Worm (Caenorhabditis elegans) whole organism, young adult: Measurements from ENCODE around the gene dolk-1.
A peak's percentile ranks its signal among the peaks of the same experiment; 100 is the strongest.

ENCODE experiments used
- C17E4.6 ChIP-seq: fragments of 200-800 bp; sonication (Bioruptor generic); IDR thresholded peaks from 2 replicates; pipeline ENCODE4 v1.3.6; 2022; ENCODE audit warnings: missing genetic modification reagents, missing genetic modification characterization, missing compliant biosample characterization
- F22D6.2 ChIP-seq: sonication (generic microtip); optimal IDR thresholded peaks from 2 replicates; lab custom pipeline; 2016; ENCODE audit warnings: mild to moderate bottlenecking, missing genetic modification characterization, missing compliant biosample characterization
- F23B12.7 ChIP-seq: sonication (generic microtip); optimal IDR thresholded peaks from 2 replicates; lab custom pipeline; 2017; ENCODE audit warnings: missing genetic modification characterization, mild to moderate bottlenecking, missing compliant biosample characterization, antibody characterized with exemption, moderate library complexity; ENCODE audit not compliant: insufficient read depth
- F33H1.4 ChIP-seq: fragments of 200-800 bp; sonication (Bioruptor generic); IDR thresholded peaks from 2 replicates; pipeline ENCODE4 v1.3.6; 2022; ENCODE audit warnings: missing genetic modification reagents, missing genetic modification characterization, missing compliant biosample characterization
- F37B4.10 ChIP-seq: fragments of 200-800 bp; sonication (Bioruptor generic); IDR thresholded peaks from 2 replicates; pipeline ENCODE4 v1.3.6; 2022; ENCODE audit warnings: missing genetic modification characterization, missing compliant biosample characterization
- F49E8.2 ChIP-seq: sonication (generic microtip); optimal IDR thresholded peaks from 3 replicates; lab custom pipeline; 2017; ENCODE audit warnings: missing genetic modification characterization, mild to moderate bottlenecking, missing compliant biosample characterization, antibody characterized with exemption, moderate library complexity; ENCODE audit not compliant: insufficient read depth
- F52B5.7 ChIP-seq: sonication (generic microtip); optimal IDR thresholded peaks from 2 replicates; lab custom pipeline; 2016; ENCODE audit warnings: mild to moderate bottlenecking, missing genetic modification characterization, missing compliant biosample characterization
- F57C9.4 ChIP-seq: sonication (generic microtip); optimal IDR thresholded peaks from 2 replicates; lab custom pipeline; 2017; ENCODE audit warnings: mild to moderate bottlenecking, missing genetic modification characterization, missing compliant biosample characterization
- T07F8.4 ChIP-seq: sonication (generic microtip); optimal IDR thresholded peaks from 2 replicates; lab custom pipeline; 2016; ENCODE audit warnings: mild to moderate bottlenecking, missing genetic modification characterization, moderate library complexity, missing compliant biosample characterization
- Y95B8A.8 ChIP-seq: fragments of 200-800 bp; sonication (Bioruptor generic); IDR thresholded peaks from 2 replicates; pipeline ENCODE4 v1.3.6; 2022; ENCODE audit warnings: missing genetic modification reagents, missing genetic modification characterization, missing compliant biosample characterization
- athp-1 ChIP-seq: sonication (generic microtip); optimal IDR thresholded peaks from 2 replicates; lab custom pipeline; 2017; ENCODE audit warnings: mild to moderate bottlenecking, missing genetic modification characterization, missing compliant biosample characterization
- bed-2 ChIP-seq: fragments of 200-800 bp; sonication (Bioruptor generic); IDR thresholded peaks from 2 replicates; pipeline ENCODE4 v1.3.6; 2022; ENCODE audit warnings: missing genetic modification reagents, missing genetic modification characterization, missing compliant biosample characterization
- ccch-3 ChIP-seq: fragments of 200-800 bp; sonication (Bioruptor generic); optimal IDR thresholded peaks from 2 replicates; lab custom pipeline; 2018; ENCODE audit warnings: mild to moderate bottlenecking, missing genetic modification characterization, missing compliant biosample characterization
- cebp-1 ChIP-seq, 2 experiments: fragments of 200-800 bp in 1 of 2; sonication (Bioruptor generic) in 1 of 2; sonication (generic microtip) in 1 of 2; IDR thresholded peaks in 1 of 2; optimal IDR thresholded peaks in 1 of 2; 2 replicates each; pipeline versions ENCODE4 v1.3.6 to Lab custom; 2017 to 2022; ENCODE audit warnings: missing compliant biosample characterization in 2 of 2, missing genetic modification characterization in 2 of 2, mild to moderate bottlenecking in 1 of 2, missing genetic modification reagents in 1 of 2, moderate library complexity in 1 of 2
- cebp-2 ChIP-seq: fragments of 200-800 bp; sonication (Bioruptor generic); IDR thresholded peaks from 2 replicates; pipeline ENCODE4 v1.3.6; 2022; ENCODE audit warnings: missing genetic modification characterization, missing compliant biosample characterization
- ceh-100 ChIP-seq: fragments of 200-800 bp; sonication (Bioruptor generic); IDR thresholded peaks from 2 replicates; pipeline ENCODE4 v1.3.6; 2022; ENCODE audit warnings: missing genetic modification reagents, missing genetic modification characterization, missing compliant biosample characterization
- ceh-27 ChIP-seq: fragments of 200-800 bp; sonication (Bioruptor generic); optimal IDR thresholded peaks from 2 replicates; lab custom pipeline; 2018; ENCODE audit warnings: mild to moderate bottlenecking, missing genetic modification characterization, moderate library complexity, missing compliant biosample characterization
- ceh-91 ChIP-seq: fragments of 200-800 bp; sonication (Bioruptor generic); IDR thresholded peaks from 2 replicates; pipeline ENCODE4 v1.3.6; 2022; ENCODE audit warnings: missing genetic modification reagents, missing genetic modification characterization, missing compliant biosample characterization
- egl-44 ChIP-seq: fragments of 200-800 bp; sonication (Bioruptor generic); IDR thresholded peaks from 2 replicates; pipeline ENCODE4 v1.3.6; 2022; ENCODE audit warnings: missing genetic modification reagents, missing genetic modification characterization, missing compliant biosample characterization
- egrh-3 ChIP-seq: fragments of 200-800 bp; sonication (Bioruptor generic); IDR thresholded peaks from 2 replicates; pipeline ENCODE4 v1.3.6; 2022; ENCODE audit warnings: missing genetic modification reagents, missing genetic modification characterization, missing compliant biosample characterization
- him-1 ChIP-seq: sonication (generic microtip); optimal IDR thresholded peaks from 2 replicates; lab custom pipeline; 2016; ENCODE audit warnings: missing genotype, missing genetic modification reagents, missing genetic modification characterization, missing compliant biosample characterization
- hlh-26 ChIP-seq: fragments of 200-800 bp; sonication (Bioruptor generic); conservative IDR thresholded peaks from 2 replicates; pipeline ENCODE4 v1.3.6; 2022; ENCODE audit warnings: missing genetic modification reagents, missing genetic modification characterization, missing compliant biosample characterization
- hmg-20 ChIP-seq: fragments of 200-800 bp; sonication (Bioruptor generic); IDR thresholded peaks from 2 replicates; pipeline ENCODE4 v1.3.6; 2022; ENCODE audit warnings: missing genetic modification reagents, missing genetic modification characterization, missing compliant biosample characterization
- lsl-1 ChIP-seq: fragments of 200-800 bp; sonication (Bioruptor generic); optimal IDR thresholded peaks from 2 replicates; lab custom pipeline; 2018; ENCODE audit warnings: mild to moderate bottlenecking, missing genetic modification characterization, moderate library complexity, missing compliant biosample characterization
- madf-6 ChIP-seq: fragments of 200-800 bp; sonication (Bioruptor generic); IDR thresholded peaks from 2 replicates; pipeline ENCODE4 v1.3.6; 2022; ENCODE audit warnings: missing genetic modification reagents, missing genetic modification characterization, missing compliant biosample characterization
- mcd-1 ChIP-seq: fragments of 200-800 bp; sonication (Bioruptor generic); IDR thresholded peaks from 2 replicates; pipeline ENCODE4 v1.3.6; 2022; ENCODE audit warnings: missing genetic modification reagents, missing genetic modification characterization, missing compliant biosample characterization
- mes-4 ChIP-seq: sonication (generic microtip); optimal IDR thresholded peaks from 2 replicates; lab custom pipeline; 2016; ENCODE audit warnings: missing genotype, missing genetic modification characterization, missing compliant biosample characterization
- nfyb-1 ChIP-seq: fragments of 200-800 bp; sonication (Bioruptor generic); IDR thresholded peaks from 2 replicates; pipeline ENCODE4 v1.3.6; 2022; ENCODE audit warnings: missing genetic modification reagents, missing genetic modification characterization, missing compliant biosample characterization
- nhr-120 ChIP-seq: fragments of 200-800 bp; sonication (Bioruptor generic); IDR thresholded peaks from 2 replicates; pipeline ENCODE4 v1.3.6; 2022; ENCODE audit warnings: missing genetic modification characterization, missing compliant biosample characterization
- nhr-27 ChIP-seq: fragments of 200-800 bp; sonication (Bioruptor generic); optimal IDR thresholded peaks from 2 replicates; lab custom pipeline; 2018; ENCODE audit warnings: mild to moderate bottlenecking, missing genetic modification characterization, moderate library complexity, missing compliant biosample characterization
- nhr-80 ChIP-seq: sonication (generic microtip); optimal IDR thresholded peaks from 2 replicates; lab custom pipeline; 2016; ENCODE audit warnings: missing genetic modification characterization, missing compliant biosample characterization
- pbrm-1 ChIP-seq: fragments of 200-800 bp; sonication (Bioruptor generic); IDR thresholded peaks from 2 replicates; pipeline ENCODE4 v1.3.6; 2022; ENCODE audit warnings: missing genetic modification reagents, missing genetic modification characterization, missing compliant biosample characterization
- repo-1 ChIP-seq: sonication (generic microtip); optimal IDR thresholded peaks from 2 replicates; lab custom pipeline; 2017; ENCODE audit warnings: mild to moderate bottlenecking, missing genetic modification characterization, missing compliant biosample characterization
- sdz-38 ChIP-seq: sonication (generic microtip); optimal IDR thresholded peaks from 2 replicates; lab custom pipeline; 2016; ENCODE audit warnings: missing genotype, missing genetic modification characterization, missing compliant biosample characterization
- unc-130 ChIP-seq: sonication (generic microtip); optimal IDR thresholded peaks from 2 replicates; lab custom pipeline; 2016; ENCODE audit warnings: missing genetic modification reagents, missing genetic modification characterization, missing compliant biosample characterization
- xnd-1 ChIP-seq: sonication (generic microtip); optimal IDR thresholded peaks from 2 replicates; lab custom pipeline; 2016; ENCODE audit warnings: missing genotype, missing genetic modification reagents, missing genetic modification characterization, missing compliant biosample characterization
- zfh-2 ChIP-seq: fragments of 200-800 bp; sonication (Bioruptor generic); conservative IDR thresholded peaks from 2 replicates; pipeline ENCODE4 v1.3.6; 2022; ENCODE audit warnings: missing genetic modification reagents, missing genetic modification characterization, missing compliant biosample characterization
- zim-3 ChIP-seq: sonication (generic microtip); optimal IDR thresholded peaks from 2 replicates; lab custom pipeline; 2017; ENCODE audit warnings: mild to moderate bottlenecking, missing genetic modification characterization, moderate library complexity, missing compliant biosample characterization
- ztf-18 ChIP-seq: sonication (generic microtip); optimal IDR thresholded peaks from 2 replicates; lab custom pipeline; 2016; ENCODE audit warnings: missing genotype, mild to moderate bottlenecking, missing genetic modification characterization, missing compliant biosample characterization

Gene dolk-1

ce11 chrIII:11960080-11960479 is 26.6 kb upstream of the dolk-1 start, which contains the start of gene top-3:
Gene top-3, minus strand, starts transcription at chrIII:11960180.
- TF ChIP-seq lsl-1 (GFP tag; lab: Kevin White, UChicago), result no peak
- TF ChIP-seq ceh-100 (GFP tag; lab: Robert Waterston, UW), result no peak
- no peak for TF ChIP-seq madf-6 (GFP tag; lab: Robert Waterston, UW)
- TF ChIP-seq F23B12.7 (tag; lab: Kevin White, UChicago), result no peak
- TF ChIP-seq unc-130 (GFP tag; lab: Kevin White, UChicago), result no peak
- TF ChIP-seq nhr-27 (tag; lab: Kevin White, UChicago), result no peak
- TF ChIP-seq zim-3 (tag; lab: Kevin White, UChicago), result no peak
- no peak for TF ChIP-seq mcd-1 (GFP tag; lab: Robert Waterston, UW)
- TF ChIP-seq repo-1 (tag; lab: Kevin White, UChicago), result no peak
- no peak for TF ChIP-seq bed-2 (GFP tag; lab: Robert Waterston, UW)

- TF ChIP-seq ceh-91 (GFP tag; lab: Robert Waterston, UW) (no peak), hmg-20 (GFP tag; lab: Robert Waterston, UW) (no peak), sdz-38 (tag; lab: Kevin White, UChicago) (no peak), hlh-26 (GFP tag; lab: Robert Waterston, UW) (no peak)
Measured at ce11 chrIII:11954150-11954549, 20.7 kb upstream of the dolk-1 start.

ce11 chrIII:11951111-11951510 is 17.7 kb upstream of the dolk-1 start:
- TF ChIP-seq zfh-2 (GFP tag; lab: Robert Waterston, UW) (peak; percentile 84), athp-1 (no peak), cebp-2 (0 out of 2 replicates have a peak, but pooled peaks have one; percentile 60), nfyb-1 (GFP tag; lab: Robert Waterston, UW) (0 out of 2 replicates have a peak, but pooled peaks have one; percentile 21), C17E4.6 (GFP tag; lab: Robert Waterston, UW) (no peak), T07F8.4 (tag; lab: Kevin White, UChicago) (no peak), F37B4.10 (GFP tag; lab: Robert Waterston, UW) (0 out of 2 replicates have a peak, but pooled peaks have one; percentile 54), xnd-1 (tag; lab: Kevin White, UChicago) (no peak), egrh-3 (peak; percentile 79; the same call in 1 of the 2 replicates)

- TF ChIP-seq lsl-1 (GFP tag; lab: Kevin White, UChicago) (peak; percentile 65), cebp-2 (no peak), ztf-18 (tag; lab: Kevin White, UChicago) (no peak), cebp-1 (GFP tag; IDR thresholded peaks at IDR 0.05; lab: Robert Waterston, UW) (no peak), cebp-1 (tag; optimal IDR thresholded peaks at IDR 0.05; lab: Kevin White, UChicago) (peak; percentile 6), F33H1.4 (GFP tag; lab: Robert Waterston, UW) (peak; percentile 10; the same call in 1 of the 2 replicates), F22D6.2 (no peak), nhr-80 (tag; lab: Kevin White, UChicago) (peak; percentile 22), him-1 (tag; lab: Kevin White, UChicago) (no peak)
Measured at ce11 chrIII:11949276-11949879, 15.9 kb upstream of the dolk-1 start.

ce11 chrIII:11948437-11948836 is 15.0 kb upstream of the dolk-1 start:
- no peak for TF ChIP-seq F57C9.4 (tag; lab: Kevin White, UChicago)
- TF ChIP-seq ccch-3 (GFP tag; lab: Kevin White, UChicago), result no peak
- no peak for TF ChIP-seq cebp-1 (GFP tag; IDR thresholded peaks at IDR 0.05; lab: Robert Waterston, UW)
- TF ChIP-seq cebp-1 (tag; optimal IDR thresholded peaks at IDR 0.05; lab: Kevin White, UChicago), result no peak
- TF ChIP-seq F49E8.2, result no peak
- no peak for TF ChIP-seq ceh-27 (GFP tag; lab: Kevin White, UChicago)
- no peak for TF ChIP-seq nhr-120 (GFP tag; lab: Robert Waterston, UW)
- no peak for TF ChIP-seq Y95B8A.8 (GFP tag; lab: Robert Waterston, UW)
- TF ChIP-seq mes-4 (tag; lab: Kevin White, UChicago), result no peak
- TF ChIP-seq F52B5.7 (tag; lab: Kevin White, UChicago), result no peak
- no peak for TF ChIP-seq ceh-100 (GFP tag; lab: Robert Waterston, UW)
- TF ChIP-seq pbrm-1 (GFP tag; lab: Robert Waterston, UW), result no peak
- TF ChIP-seq egl-44 (GFP tag; lab: Robert Waterston, UW), result no peak
